Fruit fly (Drosophila melanogaster) whole organism, prepupa: Measurements from ENCODE around the gene CG31740.

Experiments
- CG11902 ChIP-seq: fragments of 200-800 bp; sonication (Bioruptor generic); optimal IDR thresholded peaks from 3 replicates; lab custom pipeline; 2016; ENCODE audit warnings: missing biosample characterization, missing genetic modification characterization
- CG6792 ChIP-seq: fragments of 200-800 bp; sonication (Bioruptor generic); optimal IDR thresholded peaks from 3 replicates; lab custom pipeline; 2016; ENCODE audit warnings: missing biosample characterization, missing genetic modification characterization
- CG6808 ChIP-seq: fragments of 200-800 bp; sonication (Bioruptor generic); optimal IDR thresholded peaks from 3 replicates; lab custom pipeline; 2017; ENCODE audit warnings: missing biosample characterization, missing genetic modification characterization, mild to moderate bottlenecking, moderate library complexity, missing genetic modification reagents
- CG6854 ChIP-seq: fragments of 200-800 bp; sonication (Bioruptor generic); optimal IDR thresholded peaks from 2 replicates; lab custom pipeline; 2017; ENCODE audit warnings: missing biosample characterization, mild to moderate bottlenecking, missing genetic modification characterization
- Eip78C ChIP-seq: fragments of 200-800 bp; sonication (Bioruptor generic); peaks from one replicate; lab custom pipeline; 2016; ENCODE audit warnings: missing biosample characterization, missing genetic modification characterization
- Hr39 ChIP-seq: fragments of 200-800 bp; sonication (Bioruptor generic); optimal IDR thresholded peaks from 2 replicates; lab custom pipeline; 2016; ENCODE audit warnings: missing biosample characterization, missing genetic modification characterization
- fkh ChIP-seq: fragments of 200-800 bp; sonication (Bioruptor generic); optimal IDR thresholded peaks from 3 replicates; lab custom pipeline; 2017; ENCODE audit warnings: missing biosample characterization, mild to moderate bottlenecking, missing genetic modification characterization, moderate library complexity

DNA sequence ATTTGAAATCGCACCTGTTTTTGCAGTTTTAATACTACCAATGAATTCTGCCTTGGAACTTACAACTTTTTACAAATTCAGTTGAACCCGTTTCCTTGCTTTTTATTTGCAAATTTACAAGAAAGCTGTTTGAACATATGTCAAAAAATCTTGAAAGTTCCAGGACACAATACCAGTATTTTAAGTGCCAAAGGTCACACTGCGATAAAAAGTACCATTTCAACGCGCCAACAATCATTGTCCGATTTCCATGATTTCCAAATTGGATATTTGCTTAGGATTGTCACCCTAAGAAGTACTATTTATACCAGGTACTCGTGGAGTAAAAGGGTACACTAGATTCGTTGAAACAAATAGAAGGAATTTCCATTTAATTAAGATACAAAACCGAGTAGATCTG, 2.6 kb downstream of the CG31740 start, which contains the start of gene elfless:
- TF ChIP-seq Hr39 (no peak), Eip78C (no peak), fkh (no peak), CG6854 (GFP tag; lab: Kevin White, UChicago) (no peak), CG6808 (GFP tag; lab: Kevin White, UChicago) (no peak), CG11902 (no peak), CG6792 (GFP tag; lab: Kevin White, UChicago) (no peak)
